Worm (Caenorhabditis elegans) whole organism, L2 larva: ENCODE results near the gene srbc-50.

Experiments used
- C34F6.9 ChIP-seq: fragments of 150-350 bp; optimal IDR thresholded peaks from 2 replicates; lab custom pipeline; 2014; ENCODE audit warnings: missing biosample characterization, missing genetic modification characterization
- F13H6.1 ChIP-seq: sonication (generic microtip); optimal IDR thresholded peaks from 2 replicates; lab custom pipeline; 2016; ENCODE audit warnings: missing genetic modification characterization, missing compliant biosample characterization
- R02D3.7 ChIP-seq: fragments of 150-350 bp; optimal IDR thresholded peaks from 2 replicates; lab custom pipeline; 2014; ENCODE audit warnings: missing biosample characterization, missing genetic modification characterization
- alr-1 ChIP-seq: fragments of 150-350 bp; optimal IDR thresholded peaks from 2 replicates; lab custom pipeline; 2014; ENCODE audit warnings: missing biosample characterization, missing genetic modification characterization
- aly-2 ChIP-seq: fragments of 150-350 bp; optimal IDR thresholded peaks from 2 replicates; lab custom pipeline; 2014; ENCODE audit warnings: missing biosample characterization, missing genetic modification characterization
- blmp-1 ChIP-seq: sonication (generic microtip); optimal IDR thresholded peaks from 2 replicates; lab custom pipeline; 2017; ENCODE audit warnings: missing genetic modification characterization, mild to moderate bottlenecking, missing compliant biosample characterization, antibody characterized with exemption, moderate library complexity; ENCODE audit not compliant: insufficient read depth
- ceh-16 ChIP-seq: fragments of 150-350 bp; optimal IDR thresholded peaks from 2 replicates; lab custom pipeline; 2014; ENCODE audit warnings: missing biosample characterization, missing genetic modification characterization
- ceh-82 ChIP-seq: fragments of 150-350 bp; optimal IDR thresholded peaks from 2 replicates; lab custom pipeline; 2014; ENCODE audit warnings: missing biosample characterization, missing genetic modification characterization
- crh-2 ChIP-seq: sonication (generic microtip); optimal IDR thresholded peaks from 2 replicates; lab custom pipeline; 2017; ENCODE audit warnings: missing biosample characterization, missing genetic modification characterization
- egl-27 ChIP-seq: sonication (generic microtip); optimal IDR thresholded peaks from 3 replicates; lab custom pipeline; 2017; ENCODE audit warnings: missing biosample characterization, missing genetic modification reagents, missing genetic modification characterization
- elt-1 ChIP-seq: fragments of 150-350 bp; optimal IDR thresholded peaks from 2 replicates; lab custom pipeline; 2014; ENCODE audit warnings: missing biosample characterization, missing genetic modification characterization
- elt-3 ChIP-seq: sonication (generic microtip); optimal IDR thresholded peaks from 2 replicates; lab custom pipeline; 2017; ENCODE audit warnings: missing biosample characterization, missing genetic modification characterization
- fos-1 ChIP-seq: fragments of 150-350 bp; optimal IDR thresholded peaks from 2 replicates; lab custom pipeline; 2014; ENCODE audit warnings: missing biosample characterization, missing genetic modification characterization
- gmeb-1 ChIP-seq: fragments of 150-350 bp; optimal IDR thresholded peaks from 2 replicates; lab custom pipeline; 2014; ENCODE audit warnings: missing biosample characterization, missing genetic modification characterization
- lin-11 ChIP-seq: fragments of 150-350 bp; sonication (generic microtip); optimal IDR thresholded peaks from 2 replicates; lab custom pipeline; 2014; ENCODE audit warnings: missing biosample characterization, missing genetic modification characterization, inconsistent platforms, mixed read lengths
- lin-13 ChIP-seq: fragments of 150-350 bp; optimal IDR thresholded peaks from 2 replicates; lab custom pipeline; 2014; ENCODE audit warnings: missing biosample characterization, missing genetic modification reagents, missing genetic modification characterization
- lin-39 ChIP-seq: fragments of 150-350 bp; optimal IDR thresholded peaks from 2 replicates; lab custom pipeline; 2014; ENCODE audit warnings: missing biosample characterization, missing genetic modification reagents, missing genetic modification characterization
- lsy-2 ChIP-seq, 2 experiments: fragments of 150-350 bp in 1 of 2; sonication (generic microtip) in 1 of 2; optimal IDR thresholded peaks; 2 replicates each; lab custom pipeline; 2014 to 2017; ENCODE audit warnings: missing biosample characterization in 2 of 2, missing genetic modification characterization in 2 of 2
- mab-5 ChIP-seq: fragments of 150-350 bp; optimal IDR thresholded peaks from 2 replicates; lab custom pipeline; 2014; ENCODE audit warnings: missing biosample characterization, missing genetic modification characterization
- mbf-1 ChIP-seq: sonication (generic microtip); optimal IDR thresholded peaks from 2 replicates; lab custom pipeline; 2017; ENCODE audit warnings: missing biosample characterization, missing genetic modification characterization
- mdl-1 ChIP-seq, 2 experiments: fragments of 150-350 bp in 1 of 2; sonication (generic microtip) in 1 of 2; optimal IDR thresholded peaks; 2 replicates each; lab custom pipeline; 2017; ENCODE audit warnings: missing biosample characterization in 2 of 2, missing genetic modification characterization in 2 of 2
- nhr-11 ChIP-seq: fragments of 150-350 bp; optimal IDR thresholded peaks from 2 replicates; lab custom pipeline; 2014; ENCODE audit warnings: missing biosample characterization, missing genetic modification characterization
- nhr-21 ChIP-seq: fragments of 150-350 bp; optimal IDR thresholded peaks from 2 replicates; lab custom pipeline; 2014; ENCODE audit warnings: missing biosample characterization, missing genetic modification characterization
- nhr-25 ChIP-seq: fragments of 150-350 bp; sonication (generic microtip); optimal IDR thresholded peaks from 3 replicates; lab custom pipeline; 2014; ENCODE audit warnings: missing biosample characterization, missing genetic modification characterization
- nhr-77 ChIP-seq: fragments of 150-350 bp; optimal IDR thresholded peaks from 2 replicates; lab custom pipeline; 2014; ENCODE audit warnings: missing biosample characterization, missing genetic modification characterization
- peb-1 ChIP-seq: fragments of 150-350 bp; optimal IDR thresholded peaks from 2 replicates; lab custom pipeline; 2014; ENCODE audit warnings: missing biosample characterization, missing genetic modification characterization
- skn-1 ChIP-seq: sonication (generic microtip); optimal IDR thresholded peaks from 2 replicates; lab custom pipeline; 2017; ENCODE audit warnings: missing biosample characterization, missing genetic modification characterization
- sma-3 ChIP-seq: sonication (generic microtip); optimal IDR thresholded peaks from 2 replicates; lab custom pipeline; 2016; ENCODE audit warnings: missing genetic modification reagents, missing genetic modification characterization, missing compliant biosample characterization
- sma-9 ChIP-seq, 2 experiments: fragments of 150-350 bp in 1 of 2; sonication (generic microtip) in 1 of 2; optimal IDR thresholded peaks; 2 replicates each; lab custom pipeline; 2014 to 2016; ENCODE audit warnings: missing genetic modification characterization in 2 of 2, mild to moderate bottlenecking in 1 of 2, missing biosample characterization in 1 of 2, missing compliant biosample characterization in 1 of 2, missing genetic modification reagents in 1 of 2, moderate library complexity in 1 of 2
- unc-55 ChIP-seq: fragments of 150-350 bp; sonication (generic microtip); optimal IDR thresholded peaks from 3 replicates; lab custom pipeline; 2014; ENCODE audit warnings: missing biosample characterization, missing genetic modification reagents, missing genetic modification characterization
- ztf-11 ChIP-seq: sonication (generic microtip); optimal IDR thresholded peaks from 2 replicates; lab custom pipeline; 2017; ENCODE audit warnings: missing biosample characterization, missing genetic modification characterization
- ztf-4 ChIP-seq: fragments of 150-350 bp; optimal IDR thresholded peaks from 2 replicates; lab custom pipeline; 2014; ENCODE audit warnings: missing biosample characterization, missing genetic modification characterization

The srbc-50 gene

DNA sequence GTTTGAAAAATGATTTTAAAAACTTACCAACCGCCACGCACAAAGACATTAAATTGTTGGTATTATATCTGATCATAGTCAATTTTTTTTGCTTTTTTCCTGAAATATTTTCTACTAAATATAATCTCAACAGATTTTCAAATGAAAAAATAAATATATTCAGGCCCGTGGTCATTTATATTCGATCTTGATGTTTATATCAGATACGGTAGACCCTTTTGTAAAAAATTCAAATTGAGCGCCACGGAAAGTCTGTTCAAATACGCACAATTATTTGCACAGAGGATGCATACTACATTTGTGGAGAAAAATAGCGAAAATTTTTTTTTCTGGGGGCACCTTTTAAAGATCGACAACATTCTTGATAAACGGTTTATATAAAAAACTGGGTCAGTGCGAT is 32.4 kb downstream of the srbc-50 start, which contains the start of gene T26E4.4:
Gene T26E4.4, minus strand, starts transcription at position 101 of the 400 bp plus-strand sequence.
- no peak for TF ChIP-seq sma-9 (GFP tag; optimal IDR thresholded peaks at IDR 0.05; lab: Kevin White, UChicago)
- TF ChIP-seq sma-9 (tag; optimal IDR thresholded peaks at IDR 0.05; lab: Kevin White, UChicago), result no peak
- TF ChIP-seq peb-1 (tag; lab: Kevin White, UChicago), result no peak
- TF ChIP-seq egl-27 (tag; lab: Kevin White, UChicago), result no peak
- no peak for TF ChIP-seq skn-1 (tag; lab: Kevin White, UChicago)
- no peak for TF ChIP-seq ztf-11 (tag; lab: Kevin White, UChicago)
- TF ChIP-seq R02D3.7, result no peak
- TF ChIP-seq lsy-2 (tag; optimal IDR thresholded peaks at IDR 0.05; lab: Kevin White, UChicago), result no peak
- TF ChIP-seq sma-3 (GFP tag; lab: Kevin White, UChicago), result no peak
- no peak for TF ChIP-seq C34F6.9 (tag; lab: Kevin White, UChicago)
- no peak for TF ChIP-seq blmp-1 (tag; lab: Kevin White, UChicago)
- no peak for TF ChIP-seq ztf-4 (tag; lab: Kevin White, UChicago)

DNA sequence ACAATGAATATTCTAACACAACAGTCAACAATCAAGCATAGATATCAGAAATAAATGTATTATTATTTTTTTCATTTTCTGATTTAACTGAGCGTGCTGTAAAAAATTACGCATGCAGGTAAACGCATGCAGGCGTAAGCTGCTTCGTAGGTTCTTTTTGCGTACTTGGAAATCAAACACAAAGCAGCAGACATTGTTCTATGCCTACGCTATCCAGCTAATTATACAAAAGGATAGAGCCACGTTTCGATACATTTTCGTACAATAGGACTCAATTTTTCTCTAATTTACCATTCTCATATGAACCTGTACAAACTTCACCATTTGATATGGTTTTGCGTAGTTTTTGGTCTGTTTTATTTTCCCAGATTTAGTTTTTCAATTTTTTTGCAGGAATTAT is 42.3 kb downstream of the srbc-50 start, which contains the start of gene T26E4.3:
Gene T26E4.3, plus strand, starts transcription at position 301 of the 400 bp plus-strand sequence.
- TF ChIP-seq nhr-77 (no peak), lin-39 (tag; lab: Kevin White, UChicago) (no peak), blmp-1 (tag; lab: Kevin White, UChicago) (no peak), elt-1 (tag; lab: Kevin White, UChicago) (no peak), mdl-1 (tag; optimal IDR thresholded peaks at IDR 0.05; lab: Kevin White, UChicago) (no peak), gmeb-1 (tag; lab: Kevin White, UChicago) (no peak), egl-27 (tag; lab: Kevin White, UChicago) (no peak), mbf-1 (no peak), R02D3.7 (no peak), nhr-21 (tag; lab: Kevin White, UChicago) (no peak), lsy-2 (tag; optimal IDR thresholded peaks at IDR 0.05; lab: Kevin White, UChicago) (no peak), ceh-16 (no peak), ztf-11 (tag; lab: Kevin White, UChicago) (no peak), aly-2 (tag; lab: Kevin White, UChicago) (no peak), mab-5 (no peak), lin-13 (GFP tag; lab: Kevin White, UChicago) (no peak), nhr-25 (no peak), elt-3 (tag; lab: Kevin White, UChicago) (no peak), crh-2 (tag; lab: Kevin White, UChicago) (no peak), fos-1 (no peak)

DNA sequence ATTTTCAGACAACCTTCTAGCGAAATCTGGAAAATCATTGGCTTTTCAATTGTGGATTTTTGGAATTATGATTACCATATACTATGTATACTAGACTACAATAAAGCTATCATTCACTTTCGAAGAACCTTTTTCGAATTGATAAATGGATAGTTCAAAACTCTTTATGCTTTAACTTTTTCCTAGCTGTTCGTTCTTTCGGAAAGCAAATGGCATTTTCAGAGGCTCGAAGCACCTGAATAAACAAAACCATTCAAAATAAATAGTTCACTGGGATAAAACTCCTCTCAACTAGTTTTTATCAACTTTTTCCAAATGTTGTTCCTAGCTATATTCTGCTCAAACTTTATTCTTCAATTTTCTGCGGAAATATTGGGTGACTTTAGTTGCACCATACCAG is 43.7 kb downstream of the srbc-50 start, which contains the start of gene T26E4.2:
Gene T26E4.2, plus strand, starts transcription at position 301 of the 400 bp plus-strand sequence.
- TF ChIP-seq fos-1 (no peak), skn-1 (tag; lab: Kevin White, UChicago) (no peak), egl-27 (tag; lab: Kevin White, UChicago) (no peak), lin-13 (GFP tag; lab: Kevin White, UChicago) (no peak), ceh-16 (no peak), ceh-82 (tag; lab: Kevin White, UChicago) (no peak), lin-11 (tag; lab: Kevin White, UChicago) (no peak), unc-55 (GFP tag; lab: Kevin White, UChicago) (no peak), peb-1 (tag; lab: Kevin White, UChicago) (no peak)
- TF ChIP-seq, all 48 proteins: peak for 0

DNA sequence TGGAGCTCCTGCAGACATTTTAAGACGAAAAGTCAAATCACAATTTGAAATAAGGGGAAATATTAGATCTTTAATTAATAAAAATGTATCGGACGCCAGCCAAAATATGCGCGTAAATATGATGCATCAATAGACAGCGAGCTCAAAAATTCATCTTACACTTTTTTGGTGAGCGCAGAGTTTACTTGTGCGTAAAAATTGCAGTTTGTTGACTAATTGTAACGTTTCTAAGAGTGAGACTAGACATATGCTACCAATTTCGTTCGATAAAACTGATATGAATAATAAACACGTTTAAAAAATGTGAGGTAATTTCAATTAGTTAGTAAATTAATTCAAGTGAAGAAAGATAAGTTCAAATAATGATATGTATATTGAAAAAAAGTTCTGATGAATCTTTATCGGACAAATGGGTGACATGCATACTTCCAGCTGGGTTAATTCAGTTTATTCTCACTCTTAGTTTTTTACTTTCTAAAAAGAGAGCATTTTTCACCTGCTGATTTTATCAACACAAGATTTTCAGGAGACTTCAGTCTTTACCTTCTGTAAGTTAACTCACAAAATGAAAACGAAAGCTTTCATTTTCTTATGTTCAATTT is 45.5 kb downstream of the srbc-50 start, which contains the start of the genes nhr-285 and irld-52:
Gene nhr-285, minus strand, starts transcription at position 101 of the 602 bp plus-strand sequence.
Gene irld-52, plus strand, starts transcription at position 552 of the 602 bp plus-strand sequence.
- TF ChIP-seq ztf-11 (tag; lab: Kevin White, UChicago), result no peak
- no peak for TF ChIP-seq alr-1 (tag; lab: Kevin White, UChicago)
- TF ChIP-seq F13H6.1 (tag; lab: Kevin White, UChicago), result no peak
- TF ChIP-seq, all 48 proteins: peak for 0

DNA sequence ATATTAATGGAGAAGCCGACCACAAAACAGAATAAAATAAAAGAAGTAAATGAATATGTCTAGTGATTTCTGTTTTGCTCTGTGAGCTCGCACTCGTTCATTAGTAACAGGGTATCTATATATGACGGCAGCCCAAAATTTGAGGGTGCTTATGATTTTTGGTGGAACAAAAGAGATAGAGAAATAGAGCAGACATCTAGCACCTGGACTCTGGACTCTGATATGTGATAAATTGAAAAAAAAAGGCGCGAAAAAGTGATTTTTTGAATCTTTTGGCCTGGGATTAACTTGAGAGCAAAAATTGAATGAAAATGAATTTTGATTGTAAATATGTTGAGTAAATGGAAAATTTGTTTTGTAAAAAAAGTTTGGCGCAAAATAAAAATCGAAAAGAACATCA is 48.1 kb downstream of the srbc-50 start, which contains the start of gene nhr-283:
Gene nhr-283, minus strand, starts transcription at position 101 of the 400 bp plus-strand sequence.
- TF ChIP-seq ceh-16, result no peak
- no peak for TF ChIP-seq sma-3 (GFP tag; lab: Kevin White, UChicago)
- no peak for TF ChIP-seq R02D3.7
- no peak for TF ChIP-seq nhr-11 (tag; lab: Kevin White, UChicago)
- no peak for TF ChIP-seq nhr-77
- no peak for TF ChIP-seq egl-27 (tag; lab: Kevin White, UChicago)
